Fruit fly (Drosophila melanogaster): ENCODE measurements around the gene CG11617.

DNA sequence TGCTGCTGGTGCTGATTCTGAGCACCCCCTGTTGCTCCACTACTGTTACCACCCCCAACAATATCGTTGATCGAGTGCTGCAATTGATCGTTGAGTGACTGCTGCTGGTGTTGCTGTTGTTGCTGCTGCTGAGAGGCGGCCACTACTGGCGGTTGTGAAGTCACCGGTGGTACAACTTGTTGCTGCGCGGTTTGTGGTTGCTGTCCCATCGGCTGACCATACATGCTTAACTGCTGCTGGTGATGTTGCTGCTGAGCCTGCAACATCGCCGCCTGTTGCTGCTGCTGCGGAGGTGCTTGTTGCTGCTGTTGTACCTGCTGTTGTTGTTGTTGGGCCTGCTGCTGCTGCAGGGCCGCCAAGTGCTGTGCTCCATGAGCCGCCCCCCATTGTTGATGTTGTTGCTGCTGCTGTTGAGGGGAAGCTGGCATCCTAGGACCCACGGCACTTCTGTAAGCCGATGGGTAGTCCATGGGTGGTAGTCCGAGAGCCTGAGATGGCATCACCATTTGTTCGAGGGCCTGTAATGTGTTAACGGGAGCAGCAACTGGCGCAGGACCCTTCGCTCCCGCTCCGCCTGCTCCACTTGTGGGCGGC is 33.2 kb upstream of the CG11617 start:
- no peak for TF ChIP-seq Myc (optimal IDR thresholded peaks at IDR 0.05)
- no peak for TF ChIP-seq h (optimal IDR thresholded peaks at IDR 0.05)
- no peak for TF ChIP-seq psq (optimal IDR thresholded peaks at IDR 0.05)
- no peak for TF ChIP-seq ttk (optimal IDR thresholded peaks at IDR 0.05)
- TF ChIP-seq insv (optimal IDR thresholded peaks at IDR 0.05), result no peak
